Worm (Caenorhabditis elegans): Measurements from ENCODE around the gene mec-9.

DNA sequence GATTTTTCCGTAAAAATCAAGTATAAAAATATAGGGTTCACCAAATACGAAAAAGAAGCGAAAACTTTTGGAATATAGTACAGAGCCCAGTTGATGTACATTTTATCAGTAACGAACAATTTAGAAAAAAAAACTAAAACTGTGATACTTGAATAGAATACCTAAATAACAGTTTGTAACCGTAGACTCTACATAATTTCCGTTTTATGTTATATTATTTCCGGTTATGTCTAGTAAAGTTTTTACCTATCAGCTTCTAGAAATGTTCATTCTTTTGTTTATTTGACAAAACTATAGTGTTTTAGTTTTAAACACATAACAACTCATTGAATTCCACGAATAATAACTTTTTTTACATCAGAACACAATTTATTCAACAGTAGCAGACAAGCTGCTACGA lies 22.5 kb upstream of the mec-9 start, which contains the start of gene srj-33:
- TF ChIP-seq ztf-11 (tag; optimal IDR thresholded peaks at IDR 0.05) (no peak), lin-13 (GFP tag; optimal IDR thresholded peaks at IDR 0.05) (no peak), fos-1 (tag; optimal IDR thresholded peaks at IDR 0.05) (no peak), Y75B8A.6 (GFP tag; IDR thresholded peaks at IDR 0.05) (no peak), dpl-1 (GFP tag; optimal IDR thresholded peaks at IDR 0.05) (no peak), lin-15B (tag; optimal IDR thresholded peaks at IDR 0.05) (no peak), Y105C5A.15 (GFP tag; IDR thresholded peaks at IDR 0.05) (no peak), pqm-1 (tag; optimal IDR thresholded peaks at IDR 0.05) (no peak), egl-43 (GFP tag; IDR thresholded peaks at IDR 0.05) (no peak), nhr-76 (tag; optimal IDR thresholded peaks at IDR 0.05) (no peak)

Measured in whole organism, L4 larva.